Worm (Caenorhabditis elegans): ENCODE results near the gene T04C9.3.
A peak's percentile ranks its signal among the peaks of the same experiment; 100 is the strongest.

- no peak for TF ChIP-seq ref-1 (GFP tag; conservative IDR thresholded peaks at IDR 0.05)
- TF ChIP-seq flt-1 (GFP tag; IDR thresholded peaks at IDR 0.05), result no peak
- no peak for TF ChIP-seq ztf-29 (GFP tag; IDR thresholded peaks at IDR 0.05)
- TF ChIP-seq ztf-23 (GFP tag; IDR thresholded peaks at IDR 0.05), result peak; percentile 11; the same call in 1 of the 2 replicates
- TF ChIP-seq T22C8.4 (GFP tag; IDR thresholded peaks at IDR 0.05), result no peak
These were observed 47.4 kb upstream of the T04C9.3 start for ce11 chrIII:5938013-5938412.
